Worm (Caenorhabditis elegans): Measurements from ENCODE around the gene nxf-1.

DNA sequence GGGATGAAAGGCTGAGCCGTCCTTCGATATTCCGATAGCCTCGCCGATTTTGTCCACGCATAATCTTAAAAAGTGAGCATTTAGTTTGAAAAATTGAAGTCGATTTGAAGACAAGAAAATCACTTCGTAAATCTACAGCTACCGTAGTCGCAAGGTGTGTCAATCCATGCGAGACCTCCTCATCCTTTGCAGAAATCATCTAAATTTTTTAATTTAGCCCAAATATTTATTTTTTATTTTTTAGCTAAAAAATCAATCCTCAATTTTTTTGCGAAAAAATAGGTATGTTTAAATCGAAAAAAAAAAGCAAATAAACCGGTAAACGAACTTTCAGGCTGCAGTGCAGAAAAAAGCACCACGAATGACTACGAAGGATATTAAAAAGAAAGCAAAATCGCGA is 2.9 kb upstream of the nxf-1 start, which contains the start of the genes nxf-2 and set-31:
- TF ChIP-seq lin-13 (GFP tag; optimal IDR thresholded peaks at IDR 0.05) (no peak), aly-2 (tag; optimal IDR thresholded peaks at IDR 0.05) (no peak), dmd-4 (tag; optimal IDR thresholded peaks at IDR 0.05) (no peak), unc-62 (GFP tag; optimal IDR thresholded peaks at IDR 0.05) (no peak), nhr-11 (tag; optimal IDR thresholded peaks at IDR 0.05) (no peak), ceh-82 (tag; optimal IDR thresholded peaks at IDR 0.05) (no peak), ztf-11 (tag; optimal IDR thresholded peaks at IDR 0.05) (no peak), fos-1 (tag; optimal IDR thresholded peaks at IDR 0.05) (no peak), skn-1 (tag; optimal IDR thresholded peaks at IDR 0.05) (no peak)

Measured in whole organism, L2 larva.